Fruit fly (Drosophila melanogaster): Measurements from ENCODE around the gene tho2.
A peak's percentile ranks its signal among the peaks of the same experiment; 100 is the strongest.

tho2 gene

dm6 chr2L:2189100-2189499, 44.1 kb upstream of the tho2 start (continued):
- TF ChIP-seq Hr39 (GFP tag; optimal IDR thresholded peaks at IDR 0.05) = peak; percentile 89
- peak; percentile 53 for TF ChIP-seq CG10669 (GFP tag; optimal IDR thresholded peaks at IDR 0.05)
- TF ChIP-seq CG8319 (GFP tag; optimal IDR thresholded peaks at IDR 0.05) = peak; percentile 60
- peak; percentile 88 for TF ChIP-seq topi (GFP tag; optimal IDR thresholded peaks at IDR 0.05)
- TF ChIP-seq pdm3 (GFP tag; optimal IDR thresholded peaks at IDR 0.05) = peak; percentile 70
- peak; percentile 84 for TF ChIP-seq Sox102F (GFP tag; optimal IDR thresholded peaks at IDR 0.05)
- no peak for TF ChIP-seq CG16779 (tag; optimal IDR thresholded peaks at IDR 0.05)
- TF ChIP-seq spab (GFP tag; optimal IDR thresholded peaks at IDR 0.05) = peak; percentile 14

dm6 chr2L:2187411-2187810, 42.4 kb upstream of the tho2 start:
- TF ChIP-seq CG3032 (tag; optimal IDR thresholded peaks at IDR 0.05) (no peak), CG6276 (GFP tag; optimal IDR thresholded peaks at IDR 0.05) (no peak), CG8319 (GFP tag; optimal IDR thresholded peaks at IDR 0.05) (no peak), topi (GFP tag; optimal IDR thresholded peaks at IDR 0.05) (no peak)

- TF ChIP-seq fd59A (GFP tag; optimal IDR thresholded peaks at IDR 0.05) = no peak
- TF ChIP-seq lz (GFP tag; optimal IDR thresholded peaks at IDR 0.05) = peak; percentile 36
- TF ChIP-seq eg (GFP tag; IDR thresholded peaks at IDR 0.05) = peak; percentile 7; the same call in 1 of the 3 replicates
- no peak for TF ChIP-seq net (GFP tag; optimal IDR thresholded peaks at IDR 0.05)
- peak; percentile 47 for TF ChIP-seq Hr4 (GFP tag; optimal IDR thresholded peaks at IDR 0.05)
- peak; percentile 40 for TF ChIP-seq CG3919 (GFP tag; optimal IDR thresholded peaks at IDR 0.05)
- peak; percentile 42 for TF ChIP-seq CG8632 (GFP tag; optimal IDR thresholded peaks at IDR 0.05)
- peak; percentile 62 for TF ChIP-seq svp (GFP tag)
- TF ChIP-seq CG15336 (GFP tag; IDR thresholded peaks at IDR 0.05) = peak; percentile 45; the same call in 1 of the 2 replicates
- no peak for TF ChIP-seq Ets96B (tag; optimal IDR thresholded peaks at IDR 0.05)
- no peak for TF ChIP-seq CG3032 (tag; optimal IDR thresholded peaks at IDR 0.05)
- TF ChIP-seq fkh (GFP tag; optimal IDR thresholded peaks at IDR 0.05) = no peak
- TF ChIP-seq dsx (GFP tag; optimal IDR thresholded peaks at IDR 0.05; ENCODE audit: poor library complexity, severe bottlenecking) = no peak
- TF ChIP-seq CG16779 (tag; optimal IDR thresholded peaks at IDR 0.05) = no peak
- TF ChIP-seq pdm3 (GFP tag; optimal IDR thresholded peaks at IDR 0.05) = peak; percentile 48
- TF ChIP-seq Eip78C (GFP tag) = peak; percentile 87
- 0 out of 3 replicates have a peak, but pooled peaks have one; percentile 27 for TF ChIP-seq CG6163 (GFP tag; IDR thresholded peaks at IDR 0.05)
- TF ChIP-seq CG10631 (GFP tag; optimal IDR thresholded peaks at IDR 0.05) = peak; percentile 47
- TF ChIP-seq CG6854 (GFP tag; optimal IDR thresholded peaks at IDR 0.05) = no peak
- peak; percentile 33 for TF ChIP-seq CG11902 (GFP tag; optimal IDR thresholded peaks at IDR 0.05)
- no peak for TF ChIP-seq CG1621 (tag; optimal IDR thresholded peaks at IDR 0.05)
- no peak for TF ChIP-seq fd85E (GFP tag; optimal IDR thresholded peaks at IDR 0.05)
- no peak for TF ChIP-seq Eip93F (GFP tag; optimal IDR thresholded peaks at IDR 0.05)
- TF ChIP-seq esn (GFP tag; optimal IDR thresholded peaks at IDR 0.05) = peak; percentile 53
- peak; percentile 49 for TF ChIP-seq Smox (GFP tag; optimal IDR thresholded peaks at IDR 0.05)
- peak; percentile 64 for TF ChIP-seq OdsH (GFP tag; optimal IDR thresholded peaks at IDR 0.05)
- TF ChIP-seq acj6 (GFP tag; optimal IDR thresholded peaks at IDR 0.05) = peak; percentile 29
- TF ChIP-seq spab (GFP tag; optimal IDR thresholded peaks at IDR 0.05) = no peak
- TF ChIP-seq vri (GFP tag; optimal IDR thresholded peaks at IDR 0.05) = no peak
- 0 out of 2 replicates have a peak, but pooled peaks have one; percentile 27 for TF ChIP-seq CG11294 (GFP tag; IDR thresholded peaks at IDR 0.05)
- peak; percentile 29 for TF ChIP-seq topi (GFP tag; optimal IDR thresholded peaks at IDR 0.05)
- peak; percentile 54 for TF ChIP-seq CG6792 (GFP tag; optimal IDR thresholded peaks at IDR 0.05)
- TF ChIP-seq Sox14 (GFP tag; optimal IDR thresholded peaks at IDR 0.05) = peak; percentile 42
- no peak for TF ChIP-seq Sox15 (GFP tag; optimal IDR thresholded peaks at IDR 0.05)
- TF ChIP-seq Hr39 (GFP tag; optimal IDR thresholded peaks at IDR 0.05) = peak; percentile 19
- TF ChIP-seq Met (GFP tag; optimal IDR thresholded peaks at IDR 0.05) = peak; percentile 48
- TF ChIP-seq CG8319 (GFP tag; optimal IDR thresholded peaks at IDR 0.05) = peak; percentile 8
- 0 out of 2 replicates have a peak, but pooled peaks have one; percentile 12 for TF ChIP-seq Gug (GFP tag; IDR thresholded peaks at IDR 0.05)
- no peak for TF ChIP-seq CG9139 (GFP tag; optimal IDR thresholded peaks at IDR 0.05)
- TF ChIP-seq Hr38 (GFP tag; optimal IDR thresholded peaks at IDR 0.05) = no peak
- peak; percentile 6 for TF ChIP-seq Ets21C (GFP tag; optimal IDR thresholded peaks at IDR 0.05)
- peak; percentile 39 for TF ChIP-seq Eip75B (GFP tag; optimal IDR thresholded peaks at IDR 0.05)
- peak; percentile 87 for TF ChIP-seq CG32006 (GFP tag; optimal IDR thresholded peaks at IDR 0.05)
- TF ChIP-seq CG6276 (GFP tag; optimal IDR thresholded peaks at IDR 0.05) = peak; percentile 66
- peak; percentile 8 for TF ChIP-seq CG7368 (GFP tag; optimal IDR thresholded peaks at IDR 0.05)
- TF ChIP-seq CG10669 (GFP tag; optimal IDR thresholded peaks at IDR 0.05) = no peak
Measured at dm6 chr2L:2185373-2185772, 40.4 kb upstream of the tho2 start.

All from whole organism, prepupa.